Fruit fly (Drosophila melanogaster): ENCODE results near the gene ATPsynCF6.
A peak's percentile ranks its signal among the peaks of the same experiment; 100 is the strongest.

Gene ATPsynCF6

dm6 chr3R:23390769-23391309 is 35.0 kb upstream of the ATPsynCF6 start:
- TF ChIP-seq psq (optimal IDR thresholded peaks at IDR 0.05) (no peak), usp (GFP tag; optimal IDR thresholded peaks at IDR 0.05) (no peak), EcR (GFP tag; optimal IDR thresholded peaks at IDR 0.05) (no peak), CG8478 (optimal IDR thresholded peaks at IDR 0.05) (no peak), Dll (optimal IDR thresholded peaks at IDR 0.05) (no peak), pan (optimal IDR thresholded peaks at IDR 0.05) (no peak)

dm6 chr3R:23388798-23389197 is 32.9 kb upstream of the ATPsynCF6 start, which contains the start of gene CG31515:
Gene CG31515, minus strand, starts transcription at chr3R:23388898.
- TF ChIP-seq Dll (optimal IDR thresholded peaks at IDR 0.05), result no peak
- TF ChIP-seq psq (optimal IDR thresholded peaks at IDR 0.05), result no peak
- TF ChIP-seq EcR (GFP tag; optimal IDR thresholded peaks at IDR 0.05), result no peak
- TF ChIP-seq pan (optimal IDR thresholded peaks at IDR 0.05), result no peak
- TF ChIP-seq usp (GFP tag; optimal IDR thresholded peaks at IDR 0.05), result no peak

- TF ChIP-seq psq (optimal IDR thresholded peaks at IDR 0.05) (no peak), Dll (optimal IDR thresholded peaks at IDR 0.05) (no peak), CG8478 (optimal IDR thresholded peaks at IDR 0.05) (no peak), usp (GFP tag; optimal IDR thresholded peaks at IDR 0.05) (no peak), EcR (GFP tag; optimal IDR thresholded peaks at IDR 0.05) (no peak), pan (optimal IDR thresholded peaks at IDR 0.05) (no peak)
Measured at dm6 chr3R:23386907-23387306, 31.0 kb upstream of the ATPsynCF6 start.

dm6 chr3R:23386021-23386457 is 30.2 kb upstream of the ATPsynCF6 start:
- no peak for TF ChIP-seq CG8478 (optimal IDR thresholded peaks at IDR 0.05)
- TF ChIP-seq EcR (GFP tag; optimal IDR thresholded peaks at IDR 0.05), result no peak
- TF ChIP-seq usp (GFP tag; optimal IDR thresholded peaks at IDR 0.05), result no peak
- no peak for TF ChIP-seq pan (optimal IDR thresholded peaks at IDR 0.05)
- no peak for TF ChIP-seq Dll (optimal IDR thresholded peaks at IDR 0.05)
- TF ChIP-seq psq (optimal IDR thresholded peaks at IDR 0.05), result no peak

dm6 chr3R:23384591-23385260 is 28.9 kb upstream of the ATPsynCF6 start, which contains the start of gene CG4393:
Gene CG4393, minus strand, starts transcription at chr3R:23384777.
- TF ChIP-seq psq (optimal IDR thresholded peaks at IDR 0.05) (no peak), EcR (GFP tag; optimal IDR thresholded peaks at IDR 0.05) (no peak), usp (GFP tag; optimal IDR thresholded peaks at IDR 0.05) (no peak), CG8478 (optimal IDR thresholded peaks at IDR 0.05) (no peak)

dm6 chr3R:23383723-23384122 is 27.9 kb upstream of the ATPsynCF6 start:
- TF ChIP-seq usp (GFP tag; optimal IDR thresholded peaks at IDR 0.05) (no peak), pan (optimal IDR thresholded peaks at IDR 0.05) (no peak), Dll (optimal IDR thresholded peaks at IDR 0.05) (peak; percentile 6), CG8478 (optimal IDR thresholded peaks at IDR 0.05) (no peak), EcR (GFP tag; optimal IDR thresholded peaks at IDR 0.05) (no peak), psq (optimal IDR thresholded peaks at IDR 0.05) (no peak)

dm6 chr3R:23377288-23377687 is 21.4 kb upstream of the ATPsynCF6 start:
- TF ChIP-seq pan (optimal IDR thresholded peaks at IDR 0.05) (no peak), Dll (optimal IDR thresholded peaks at IDR 0.05) (no peak), EcR (GFP tag; optimal IDR thresholded peaks at IDR 0.05) (no peak), usp (GFP tag; optimal IDR thresholded peaks at IDR 0.05) (no peak), psq (optimal IDR thresholded peaks at IDR 0.05) (no peak), CG8478 (optimal IDR thresholded peaks at IDR 0.05) (no peak)

- TF ChIP-seq pan (optimal IDR thresholded peaks at IDR 0.05), result no peak
- TF ChIP-seq usp (GFP tag; optimal IDR thresholded peaks at IDR 0.05), result no peak
- TF ChIP-seq CG8478 (optimal IDR thresholded peaks at IDR 0.05), result no peak
- TF ChIP-seq EcR (GFP tag; optimal IDR thresholded peaks at IDR 0.05), result no peak
- no peak for TF ChIP-seq Dll (optimal IDR thresholded peaks at IDR 0.05)
- no peak for TF ChIP-seq psq (optimal IDR thresholded peaks at IDR 0.05)
Measured at dm6 chr3R:23374290-23374689, 18.4 kb upstream of the ATPsynCF6 start.

- no peak for TF ChIP-seq EcR (GFP tag; optimal IDR thresholded peaks at IDR 0.05)
- TF ChIP-seq usp (GFP tag; optimal IDR thresholded peaks at IDR 0.05), result no peak
- no peak for TF ChIP-seq pan (optimal IDR thresholded peaks at IDR 0.05)
- no peak for TF ChIP-seq Dll (optimal IDR thresholded peaks at IDR 0.05)
- no peak for TF ChIP-seq CG8478 (optimal IDR thresholded peaks at IDR 0.05)
- no peak for TF ChIP-seq psq (optimal IDR thresholded peaks at IDR 0.05)
Measured at dm6 chr3R:23373403-23373802, 17.5 kb upstream of the ATPsynCF6 start, which contains the start of gene CG42828. Gene CG42828, plus strand, starts transcription at chr3R:23373703.

dm6 chr3R:23372624-23373023 is 16.8 kb upstream of the ATPsynCF6 start, which contains the start of gene CG42827:
Gene CG42827, plus strand, starts transcription at chr3R:23372924.
- TF ChIP-seq psq (optimal IDR thresholded peaks at IDR 0.05), result no peak
- no peak for TF ChIP-seq pan (optimal IDR thresholded peaks at IDR 0.05)
- no peak for TF ChIP-seq EcR (GFP tag; optimal IDR thresholded peaks at IDR 0.05)
- no peak for TF ChIP-seq CG8478 (optimal IDR thresholded peaks at IDR 0.05)

dm6 chr3R:23368235-23368634 is 12.4 kb upstream of the ATPsynCF6 start:
- no peak for TF ChIP-seq psq (optimal IDR thresholded peaks at IDR 0.05)
- TF ChIP-seq pan (optimal IDR thresholded peaks at IDR 0.05), result no peak
- no peak for TF ChIP-seq EcR (GFP tag; optimal IDR thresholded peaks at IDR 0.05)
- no peak for TF ChIP-seq usp (GFP tag; optimal IDR thresholded peaks at IDR 0.05)

dm6 chr3R:23367540-23367939 is 11.7 kb upstream of the ATPsynCF6 start:
- TF ChIP-seq pan (optimal IDR thresholded peaks at IDR 0.05) (no peak), CG8478 (optimal IDR thresholded peaks at IDR 0.05) (no peak), psq (optimal IDR thresholded peaks at IDR 0.05) (no peak), Dll (optimal IDR thresholded peaks at IDR 0.05) (no peak), usp (GFP tag; optimal IDR thresholded peaks at IDR 0.05) (no peak), EcR (GFP tag; optimal IDR thresholded peaks at IDR 0.05) (no peak)

Measured in whole organism.